Fruit fly (Drosophila melanogaster): ENCODE results near the gene CG15822.

The CG15822 gene

DNA sequence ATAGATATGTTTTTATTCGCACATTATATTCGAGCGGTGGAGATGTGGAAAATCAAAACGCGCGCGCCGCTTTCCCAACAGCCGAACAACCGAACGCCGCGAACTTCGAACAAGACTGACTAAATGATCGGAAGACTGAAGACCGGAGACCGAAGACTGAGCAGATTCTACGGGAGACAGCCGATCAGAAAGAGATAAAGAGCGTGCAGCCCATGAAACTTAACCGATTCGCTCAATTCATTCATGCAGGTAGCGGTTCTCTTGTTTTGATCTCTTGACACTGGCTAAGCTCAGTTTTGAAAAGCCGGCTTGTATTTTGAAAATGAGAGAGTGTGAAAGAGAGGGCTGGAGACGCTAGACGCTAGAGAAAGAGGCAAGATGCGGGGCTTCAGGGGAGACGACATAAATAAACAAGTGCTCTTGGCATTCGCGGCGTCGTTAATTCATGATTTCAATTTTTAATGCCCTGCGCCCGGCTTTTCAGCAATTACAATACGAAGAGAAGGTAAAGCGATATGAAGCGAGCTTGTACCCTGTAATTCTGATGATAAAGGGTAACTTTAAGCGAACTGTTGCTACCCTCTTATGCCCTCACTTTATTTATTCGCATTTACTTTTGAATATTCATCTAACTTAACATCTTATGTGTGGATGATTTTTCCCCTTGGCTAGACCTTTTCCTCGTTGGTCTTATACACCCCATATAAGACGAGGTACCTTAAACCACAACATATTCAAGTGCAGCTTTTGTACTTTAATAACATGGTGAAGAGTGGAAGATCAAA, 11.9 kb downstream of the CG15822 start, which contains the start of gene zormin (continued):
- peak; percentile 20 for TF ChIP-seq mam (GFP tag; optimal IDR thresholded peaks at IDR 0.05)
- TF ChIP-seq CG7839 (tag; optimal IDR thresholded peaks at IDR 0.05): peak; percentile 38
- peak; percentile 85 to 95 for TF ChIP-seq Trl (optimal IDR thresholded peaks at IDR 0.05)
- TF ChIP-seq Trl (GFP tag; optimal IDR thresholded peaks at IDR 0.05): peak; percentile 7
- TF ChIP-seq E2f2 (GFP tag; IDR thresholded peaks at IDR 0.05): peak; percentile 13; the same call in 1 of the 2 replicates
- no peak for TF ChIP-seq sima (GFP tag; optimal IDR thresholded peaks at IDR 0.05)
- TF ChIP-seq crc (GFP tag; optimal IDR thresholded peaks at IDR 0.05): peak; percentile 8
- no peak for TF ChIP-seq CG10959 (GFP tag; IDR thresholded peaks at IDR 0.05)
- TF ChIP-seq Drgx (GFP tag; IDR thresholded peaks at IDR 0.05): peak; percentile 49; the same call in 1 of the 2 replicates
- TF ChIP-seq CG1024 (GFP tag; IDR thresholded peaks at IDR 0.05): no peak
- peak in 1 of 2 experiments; percentile 41 for TF ChIP-seq Eip74EF (GFP tag; optimal IDR thresholded peaks at IDR 0.05)
- no peak for TF ChIP-seq crp (GFP tag; optimal IDR thresholded peaks at IDR 0.05)
- no peak for TF ChIP-seq MTF-1 (GFP tag; optimal IDR thresholded peaks at IDR 0.05; ENCODE audit: borderline replicate concordance)
- TF ChIP-seq tap (tag; optimal IDR thresholded peaks at IDR 0.05): peak; percentile 8
- TF ChIP-seq Jarid2 (GFP tag; optimal IDR thresholded peaks at IDR 0.05): peak; percentile 75
- TF ChIP-seq hbn (GFP tag; IDR thresholded peaks at IDR 0.05; ENCODE audit: partially characterized antibody): peak; percentile 35
- peak; percentile 42 for TF ChIP-seq CG2678 (tag; optimal IDR thresholded peaks at IDR 0.05)
- peak; percentile 14 for TF ChIP-seq Six4 (GFP tag; optimal IDR thresholded peaks at IDR 0.05)
- no peak for TF ChIP-seq CG9932 (GFP tag; IDR thresholded peaks at IDR 0.05)
- TF ChIP-seq D19B (GFP tag; optimal IDR thresholded peaks at IDR 0.05): peak; percentile 93
- TF ChIP-seq CG2712 (tag; optimal IDR thresholded peaks at IDR 0.05): peak; percentile 24
- TF ChIP-seq run (tag; optimal IDR thresholded peaks at IDR 0.05): no peak
- TF ChIP-seq fd96Cb (tag; optimal IDR thresholded peaks at IDR 0.05): peak; percentile 50
- TF ChIP-seq CG17359 (tag; optimal IDR thresholded peaks at IDR 0.05): peak; percentile 40
- TF ChIP-seq ro (GFP tag; IDR thresholded peaks at IDR 0.05): no peak
- TF ChIP-seq chinmo (GFP tag; IDR thresholded peaks at IDR 0.05; ENCODE audit: partially characterized antibody): peak; percentile 80; the same call in 2 of the 4 replicates
- TF ChIP-seq Lhr (GFP tag; optimal IDR thresholded peaks at IDR 0.05): no peak
- TF ChIP-seq Sox102F (GFP tag; optimal IDR thresholded peaks at IDR 0.05): peak; percentile 47
- TF ChIP-seq btn (GFP tag; optimal IDR thresholded peaks at IDR 0.05): peak; percentile 22
- 0 out of 3 replicates have a peak, but pooled peaks have one; percentile 37 for TF ChIP-seq CG7357 (GFP tag; IDR thresholded peaks at IDR 0.05)

DNA sequence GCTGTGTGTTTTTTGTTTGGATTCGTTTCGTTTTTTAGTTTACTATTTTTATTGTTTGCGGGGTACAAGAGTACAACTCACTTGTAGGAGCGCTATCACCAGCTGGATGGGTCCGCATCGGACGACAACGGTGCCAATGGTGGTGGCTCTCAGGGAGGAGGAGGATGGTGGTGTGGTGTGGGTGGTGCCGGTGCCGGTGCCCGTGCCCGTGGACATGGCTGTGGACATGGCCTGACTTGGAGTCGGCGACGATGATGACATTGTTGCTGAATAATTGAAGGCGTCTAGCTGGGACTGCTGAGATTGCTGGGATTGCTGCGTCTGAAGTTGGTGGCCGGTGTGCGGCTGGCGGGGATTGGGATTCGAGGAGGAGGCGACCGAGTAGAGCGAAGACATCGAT, 14.0 kb downstream of the CG15822 start:
- TF ChIP-seq CG15073 (GFP tag; optimal IDR thresholded peaks at IDR 0.05): no peak
- TF ChIP-seq CG2202 (tag; optimal IDR thresholded peaks at IDR 0.05): no peak
- no peak for TF ChIP-seq Drgx (GFP tag; IDR thresholded peaks at IDR 0.05)
- peak; percentile 24 for TF ChIP-seq sens (GFP tag)
- 0 out of 3 replicates have a peak, but pooled peaks have one; percentile 11 for TF ChIP-seq CG11560 (tag; IDR thresholded peaks at IDR 0.05)
- no peak for TF ChIP-seq salm (tag; optimal IDR thresholded peaks at IDR 0.05)
- TF ChIP-seq CG14667 (GFP tag; IDR thresholded peaks at IDR 0.05): no peak
- no peak for TF ChIP-seq Taf1 (GFP tag; IDR thresholded peaks at IDR 0.05)
- TF ChIP-seq Fer3 (tag; optimal IDR thresholded peaks at IDR 0.05): no peak
- no peak for TF ChIP-seq MTF-1 (GFP tag; optimal IDR thresholded peaks at IDR 0.05; ENCODE audit: borderline replicate concordance)
- TF ChIP-seq Ets65A (GFP tag): peak; percentile 77
- no peak for TF ChIP-seq cwo (GFP tag; optimal IDR thresholded peaks at IDR 0.05)
- TF ChIP-seq CG2120 (GFP tag; optimal IDR thresholded peaks at IDR 0.05): no peak
- no peak for TF ChIP-seq Deaf1 (tag; optimal IDR thresholded peaks at IDR 0.05)
- no peak for TF ChIP-seq CG9817 (tag; optimal IDR thresholded peaks at IDR 0.05)

All from whole organism, embryonic.